Fruit fly (Drosophila melanogaster) Kc167 (cell line): ENCODE results near the gene Trc8.

Experiments used
- h ChIP-seq: fragments of >200 bp; optimal IDR thresholded peaks from 3 replicates; lab custom pipeline; 2018; ENCODE audit warnings: missing external identifiers
- psq ChIP-seq: fragments of >200 bp; optimal IDR thresholded peaks from 2 replicates; lab custom pipeline; 2017; ENCODE audit warnings: missing external identifiers

DNA sequence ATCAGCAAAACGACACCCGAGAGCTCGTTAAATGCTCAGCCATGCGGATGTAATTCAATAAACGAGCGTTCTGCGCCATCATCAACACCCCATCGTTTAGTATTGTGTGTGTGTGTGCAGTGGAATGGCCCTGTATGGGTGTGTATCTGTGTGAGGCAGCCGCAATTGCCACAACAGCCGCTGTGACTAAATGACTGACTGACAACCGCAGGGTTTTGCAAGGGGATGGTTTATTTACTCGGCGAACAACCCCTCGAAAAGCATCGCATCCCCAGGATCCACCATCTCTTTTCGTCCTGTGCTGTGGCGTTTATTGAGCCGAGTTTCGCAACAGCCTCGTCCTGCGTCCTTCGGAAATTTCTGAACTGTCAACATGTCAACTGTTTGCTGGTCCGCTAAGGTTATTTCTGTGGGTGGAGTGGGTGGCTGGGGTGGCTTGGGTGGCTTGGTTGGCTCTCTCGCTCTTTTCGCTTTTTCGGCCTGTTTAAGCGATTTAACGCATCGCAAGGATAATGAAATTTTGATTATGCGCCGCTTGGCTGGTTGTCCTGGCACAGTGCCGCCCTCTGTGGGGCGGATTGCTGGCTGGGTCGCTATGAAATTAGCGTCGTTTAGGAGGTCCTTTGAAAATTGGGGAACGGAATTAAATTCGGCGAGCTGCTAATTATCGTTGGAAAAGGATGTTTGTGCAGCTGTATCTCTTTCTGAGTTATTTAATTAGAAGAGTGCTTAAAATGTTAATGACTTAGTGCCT is 49.4 kb upstream of the Trc8 start:
- no peak for TF ChIP-seq h (lab: Kevin White, UChicago)
- no peak for TF ChIP-seq psq (lab: Kevin White, UChicago)
